Worm (Caenorhabditis elegans) whole organism, late embryonic: ENCODE measurements around the gene K03H1.9.

Experiments used
- C38D4.7 ChIP-seq: fragments of 200-800 bp; sonication (Bioruptor generic); optimal IDR thresholded peaks from 2 replicates; lab custom pipeline; 2018; ENCODE audit warnings: mild to moderate bottlenecking, missing genetic modification characterization, moderate library complexity, missing compliant biosample characterization
- ets-4 ChIP-seq: sonication (generic microtip); optimal IDR thresholded peaks from 2 replicates; lab custom pipeline; 2016; ENCODE audit warnings: missing genetic modification characterization, missing compliant biosample characterization
- fkh-10 ChIP-seq: fragments of 150-350 bp; optimal IDR thresholded peaks from 2 replicates; lab custom pipeline; 2014; ENCODE audit warnings: missing biosample characterization, missing genetic modification reagents, missing genetic modification characterization
- gmeb-2 ChIP-seq: sonication (generic microtip); optimal IDR thresholded peaks from 2 replicates; lab custom pipeline; 2016; ENCODE audit warnings: missing genetic modification characterization, inconsistent platforms, missing compliant biosample characterization
- nfya-1 ChIP-seq: sonication (generic microtip); optimal IDR thresholded peaks from 2 replicates; lab custom pipeline; 2017; ENCODE audit warnings: missing genetic modification characterization, mild to moderate bottlenecking, missing compliant biosample characterization, antibody characterized with exemption, moderate library complexity
- npax-4 ChIP-seq: sonication (generic microtip); optimal IDR thresholded peaks from 2 replicates; lab custom pipeline; 2016; ENCODE audit warnings: missing genetic modification characterization, missing compliant biosample characterization
- sdc-2 ChIP-seq: sonication (generic microtip); optimal IDR thresholded peaks from 2 replicates; lab custom pipeline; 2016; ENCODE audit warnings: missing genotype, missing genetic modification characterization, missing compliant biosample characterization
- tbx-2 ChIP-seq: sonication (generic microtip); optimal IDR thresholded peaks from 2 replicates; lab custom pipeline; 2016; ENCODE audit warnings: missing genetic modification characterization, missing compliant biosample characterization

- TF ChIP-seq gmeb-2 (no peak), sdc-2 (no peak), C38D4.7 (GFP tag; lab: Kevin White, UChicago) (no peak), nfya-1 (tag; lab: Kevin White, UChicago) (no peak), npax-4 (tag; lab: Kevin White, UChicago) (no peak), tbx-2 (tag; lab: Kevin White, UChicago) (no peak), ets-4 (tag; lab: Kevin White, UChicago) (no peak), fkh-10 (GFP tag; lab: Kevin White, UChicago) (no peak)
These were observed 19.0 kb downstream of the K03H1.9 start for ce11 chrIII:9922310-9922709.
